Worm (Caenorhabditis elegans): ENCODE results near the gene T26H5.4.

The T26H5.4 gene

ce11 chrV:15492518-15492917 lies 44.0 kb upstream of the T26H5.4 start, which contains the start of gene str-264:
Gene str-264, minus strand, starts transcription at chrV:15492618.
- no peak for TF ChIP-seq fkh-6 (tag; optimal IDR thresholded peaks at IDR 0.05)

DNA sequence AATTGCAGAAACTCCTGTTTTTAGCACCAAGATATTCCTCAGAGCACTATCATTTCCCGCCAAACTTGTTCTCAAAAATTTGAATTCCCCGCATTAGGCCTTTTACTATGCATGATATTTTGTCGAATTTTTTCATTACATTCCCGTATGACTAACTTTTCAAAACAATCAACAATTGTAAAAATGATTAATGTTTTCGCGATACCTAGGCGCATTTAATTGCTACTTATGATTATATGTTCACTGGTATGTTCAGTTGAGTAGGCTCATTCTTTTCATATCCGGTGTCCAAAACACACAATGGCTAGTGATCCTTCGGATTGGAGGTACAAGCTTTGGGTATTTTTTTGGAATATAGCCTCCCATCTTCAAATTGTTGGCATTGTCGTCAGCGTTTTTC lies 39.3 kb upstream of the T26H5.4 start, which contains the start of gene srw-21:
Gene srw-21, plus strand, starts transcription at position 301 of the 400 bp plus-strand sequence.
- TF ChIP-seq npax-4 (tag; optimal IDR thresholded peaks at IDR 0.05) (no peak), zip-5 (tag; optimal IDR thresholded peaks at IDR 0.05) (no peak), unc-55 (GFP tag; optimal IDR thresholded peaks at IDR 0.05) (no peak), che-1 (tag; optimal IDR thresholded peaks at IDR 0.05) (no peak), C08G9.2 (tag; optimal IDR thresholded peaks at IDR 0.05) (no peak), T23F11.4 (GFP tag; optimal IDR thresholded peaks at IDR 0.05) (no peak), ceh-6 (GFP tag; optimal IDR thresholded peaks at IDR 0.05) (no peak), unc-86 (tag; optimal IDR thresholded peaks at IDR 0.05) (no peak), ref-2 (tag; optimal IDR thresholded peaks at IDR 0.05) (no peak)

ce11 chrV:15484537-15484936 lies 36.0 kb upstream of the T26H5.4 start, which contains the start of gene C06B8.3:
Gene C06B8.3, minus strand, starts transcription at chrV:15484637.
- TF ChIP-seq zip-5 (tag; optimal IDR thresholded peaks at IDR 0.05) (no peak), tbx-2 (tag; optimal IDR thresholded peaks at IDR 0.05) (no peak)

DNA sequence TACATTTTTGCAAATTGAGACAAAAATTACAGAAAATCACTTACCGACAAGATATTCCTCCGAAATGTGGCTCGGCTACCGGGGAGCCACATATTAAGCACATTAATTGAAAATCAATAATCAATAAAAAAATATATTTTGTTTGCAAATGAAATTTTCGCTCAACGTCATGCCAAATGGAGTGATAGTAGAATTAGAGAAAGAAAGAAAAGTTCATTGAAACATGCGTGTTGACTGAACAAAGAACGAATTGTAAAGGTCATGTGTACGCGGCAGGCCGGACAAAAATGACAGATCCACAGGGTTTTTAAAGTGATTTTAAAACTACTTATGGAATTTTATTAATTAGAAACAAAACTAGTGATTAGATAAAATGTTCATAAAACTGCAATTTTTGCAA lies 35.1 kb upstream of the T26H5.4 start:
- TF ChIP-seq unc-55 (GFP tag; optimal IDR thresholded peaks at IDR 0.05) (no peak), C08G9.2 (tag; optimal IDR thresholded peaks at IDR 0.05) (no peak), ttx-3 (tag; optimal IDR thresholded peaks at IDR 0.05) (no peak), ceh-45 (GFP tag; IDR thresholded peaks at IDR 0.05) (no peak), ceh-34 (tag; optimal IDR thresholded peaks at IDR 0.05) (no peak), nfya-1 (tag; optimal IDR thresholded peaks at IDR 0.05) (no peak), madf-2 (tag; optimal IDR thresholded peaks at IDR 0.05) (no peak), sox-2 (GFP tag; IDR thresholded peaks at IDR 0.05) (no peak)

- TF ChIP-seq hlh-6 (tag; optimal IDR thresholded peaks at IDR 0.05) (no peak), ceh-14 (tag; optimal IDR thresholded peaks at IDR 0.05) (no peak), ceh-2 (tag; optimal IDR thresholded peaks at IDR 0.05) (no peak), hlh-8 (tag; optimal IDR thresholded peaks at IDR 0.05) (no peak), unc-42 (tag; optimal IDR thresholded peaks at IDR 0.05) (no peak), tbx-2 (tag; optimal IDR thresholded peaks at IDR 0.05) (no peak), eyg-1 (tag; optimal IDR thresholded peaks at IDR 0.05) (no peak), nhr-232 (tag; optimal IDR thresholded peaks at IDR 0.05) (no peak), nhr-11 (tag; optimal IDR thresholded peaks at IDR 0.05) (no peak), ceh-6 (GFP tag; optimal IDR thresholded peaks at IDR 0.05) (no peak), pqm-1 (tag; optimal IDR thresholded peaks at IDR 0.05) (no peak), mec-3 (tag; optimal IDR thresholded peaks at IDR 0.05; ENCODE audit: borderline replicate concordance) (no peak), ceh-19 (GFP tag; optimal IDR thresholded peaks at IDR 0.05) (no peak), unc-86 (tag; optimal IDR thresholded peaks at IDR 0.05) (no peak), K02D7.2 (tag; optimal IDR thresholded peaks at IDR 0.05) (no peak), Y22D7AL.16 (tag; optimal IDR thresholded peaks at IDR 0.05) (no peak)
Observed at ce11 chrV:15481374-15481773, 32.9 kb upstream of the T26H5.4 start, which contains the start of gene nhr-150. Gene nhr-150, minus strand, starts transcription at chrV:15481465.

- TF ChIP-seq ceh-6 (GFP tag; optimal IDR thresholded peaks at IDR 0.05) (no peak), madf-2 (tag; optimal IDR thresholded peaks at IDR 0.05) (no peak), ets-4 (tag; optimal IDR thresholded peaks at IDR 0.05) (no peak), ttx-3 (tag; optimal IDR thresholded peaks at IDR 0.05) (no peak), hlh-6 (tag; optimal IDR thresholded peaks at IDR 0.05) (no peak), mec-3 (tag; optimal IDR thresholded peaks at IDR 0.05; ENCODE audit: borderline replicate concordance) (no peak), pha-2 (tag; optimal IDR thresholded peaks at IDR 0.05) (no peak), ama-1 (optimal IDR thresholded peaks at IDR 0.05) (no peak), elt-4 (tag; optimal IDR thresholded peaks at IDR 0.05) (no peak), unc-55 (GFP tag; optimal IDR thresholded peaks at IDR 0.05) (no peak), elt-2 (tag; optimal IDR thresholded peaks at IDR 0.05) (no peak), K09A11.1 (tag; optimal IDR thresholded peaks at IDR 0.05; ENCODE audit: insufficient read depth) (no peak), unc-42 (tag; optimal IDR thresholded peaks at IDR 0.05) (no peak)
Observed at ce11 chrV:15480505-15481075, 32.1 kb upstream of the T26H5.4 start.

Data from whole organism, late embryonic.